Fruit fly (Drosophila melanogaster) whole organism, embryonic: ENCODE results near the gene LysB.

ENCODE experiments used
- Antp ChIP-seq: fragments of 200-800 bp; sonication (Bioruptor generic); optimal IDR thresholded peaks from 3 replicates; lab custom pipeline; 2016; ENCODE audit warnings: missing biosample characterization, missing genetic modification characterization
- Bgb ChIP-seq: fragments of 200-800 bp; sonication (Bioruptor generic); IDR thresholded peaks from 2 replicates; pipeline ENCODE4 v1.3.6; 2022; ENCODE audit warnings: missing biosample characterization, missing genetic modification characterization; ENCODE audit not compliant: partially characterized antibody
- Bteb2 ChIP-seq: fragments of 200-800 bp; sonication (Bioruptor generic); optimal IDR thresholded peaks from 2 replicates; lab custom pipeline; 2016; ENCODE audit warnings: missing biosample characterization, missing genetic modification characterization
- CG11504 ChIP-seq: fragments of 200-800 bp; sonication (Bioruptor generic); optimal IDR thresholded peaks from 3 replicates; lab custom pipeline; 2019; ENCODE audit warnings: missing biosample characterization, mild to moderate bottlenecking, missing genetic modification characterization, moderate library complexity
- CG12659 ChIP-seq: fragments of 200-800 bp; sonication (Bioruptor generic); optimal IDR thresholded peaks from 3 replicates; lab custom pipeline; 2017; ENCODE audit warnings: mild to moderate bottlenecking, missing biosample characterization, missing genetic modification reagents, missing genetic modification characterization
- CG13296 ChIP-seq: fragments of 200-800 bp; sonication (Bioruptor generic); optimal IDR thresholded peaks from 3 replicates; lab custom pipeline; 2018; ENCODE audit warnings: missing biosample characterization, mild to moderate bottlenecking, missing genetic modification characterization
- CG1529 ChIP-seq: fragments of 200-800 bp; sonication (Bioruptor generic); optimal IDR thresholded peaks from 3 replicates; lab custom pipeline; 2018; ENCODE audit warnings: missing biosample characterization, missing genetic modification characterization
- CG15514 ChIP-seq: fragments of 200-800 bp; sonication (Bioruptor generic); optimal IDR thresholded peaks from 3 replicates; lab custom pipeline; 2017; ENCODE audit warnings: missing biosample characterization, missing genetic modification characterization, mild to moderate bottlenecking, moderate library complexity, missing genetic modification reagents
- CG15696 ChIP-seq: fragments of 200-800 bp; sonication (Bioruptor generic); optimal IDR thresholded peaks from 2 replicates; lab custom pipeline; 2019; ENCODE audit warnings: missing biosample characterization, mild to moderate bottlenecking, missing genetic modification characterization, moderate library complexity
- CG16863 ChIP-seq: fragments of 200-800 bp; sonication (Bioruptor generic); optimal IDR thresholded peaks from 3 replicates; lab custom pipeline; 2016; ENCODE audit warnings: missing biosample characterization, missing genetic modification characterization
- CG17385 ChIP-seq: fragments of 200-800 bp; sonication (Bioruptor generic); optimal IDR thresholded peaks from 3 replicates; lab custom pipeline; 2018; ENCODE audit warnings: missing biosample characterization, mild to moderate bottlenecking, missing genetic modification characterization
- CG17912 ChIP-seq: fragments of 200-800 bp; sonication (Bioruptor generic); optimal IDR thresholded peaks from 2 replicates; lab custom pipeline; 2018; ENCODE audit warnings: missing biosample characterization, mild to moderate bottlenecking, missing genetic modification characterization
- CG1792 ChIP-seq: fragments of 200-800 bp; sonication (Bioruptor generic); optimal IDR thresholded peaks from 2 replicates; lab custom pipeline; 2016; ENCODE audit warnings: missing biosample characterization, missing genetic modification characterization
- CG2120 ChIP-seq: fragments of 200-800 bp; sonication (Bioruptor generic); optimal IDR thresholded peaks from 3 replicates; lab custom pipeline; 2016; ENCODE audit warnings: missing biosample characterization, missing genetic modification characterization
- CG7556 ChIP-seq: fragments of 200-800 bp; sonication (Bioruptor generic); optimal IDR thresholded peaks from 2 replicates; lab custom pipeline; 2017; ENCODE audit warnings: missing biosample characterization, mild to moderate bottlenecking, missing genetic modification characterization
- CG7987 ChIP-seq: fragments of 200-800 bp; sonication (Bioruptor generic); optimal IDR thresholded peaks from 2 replicates; lab custom pipeline; 2018; ENCODE audit warnings: missing biosample characterization, mild to moderate bottlenecking, missing genetic modification characterization, moderate library complexity
- CG8290 ChIP-seq, 3 experiments: fragments of 200-800 bp; sonication (Bioruptor generic); optimal IDR thresholded peaks; 2 replicates each; lab custom pipeline; 2016 to 2019; ENCODE audit warnings: missing biosample characterization in 3 of 3, missing genetic modification characterization in 3 of 3, mild to moderate bottlenecking in 2 of 3, moderate library complexity in 1 of 3
- CG8388 ChIP-seq: fragments of 200-800 bp; sonication (Bioruptor generic); optimal IDR thresholded peaks from 2 replicates; lab custom pipeline; 2019; ENCODE audit warnings: missing biosample characterization, mild to moderate bottlenecking, missing genetic modification characterization, moderate library complexity
- CTCF ChIP-seq: fragments of 200-800 bp; sonication (Bioruptor generic); optimal IDR thresholded peaks from 2 replicates; lab custom pipeline; 2017; ENCODE audit warnings: missing biosample characterization, mild to moderate bottlenecking, missing genetic modification characterization, moderate library complexity
- CrebB ChIP-seq: fragments of 200-800 bp; sonication (Bioruptor generic); optimal IDR thresholded peaks from 3 replicates; lab custom pipeline; 2018; ENCODE audit warnings: missing biosample characterization, mild to moderate bottlenecking, missing genetic modification characterization
- Dbx ChIP-seq: fragments of 200-800 bp; sonication (Bioruptor generic); IDR thresholded peaks from 3 replicates; pipeline ENCODE4 v1.3.6; 2022; ENCODE audit warnings: missing biosample characterization, missing genetic modification characterization
- Ets65A ChIP-seq: fragments of 200-800 bp; sonication (Bioruptor generic); peaks from one replicate; lab custom pipeline; 2016; ENCODE audit warnings: missing biosample characterization, missing genetic modification characterization
- H15 ChIP-seq: fragments of 200-800 bp; sonication (Bioruptor generic); IDR thresholded peaks from 3 replicates; pipeline ENCODE4 v1.3.6; 2022; ENCODE audit warnings: missing biosample characterization, missing genetic modification characterization
- Hey ChIP-seq: fragments of 200-800 bp; sonication (Bioruptor generic); optimal IDR thresholded peaks from 3 replicates; lab custom pipeline; 2018; ENCODE audit warnings: missing biosample characterization, mild to moderate bottlenecking, missing genetic modification characterization
- Hr39 ChIP-seq: fragments of >200 bp; optimal IDR thresholded peaks from 2 replicates; lab custom pipeline; 2017
- Hsf ChIP-seq: fragments of 200-800 bp; sonication (Bioruptor generic); optimal IDR thresholded peaks from 3 replicates; lab custom pipeline; 2016; ENCODE audit warnings: missing biosample characterization, missing genetic modification characterization
- Lim3 ChIP-seq: fragments of 200-800 bp; sonication (Bioruptor generic); IDR thresholded peaks from 2 replicates; pipeline ENCODE4 v1.3.6; 2022; ENCODE audit warnings: missing biosample characterization, missing genetic modification characterization
- MESR4 ChIP-seq: fragments of 200-800 bp; sonication (Bioruptor generic); optimal IDR thresholded peaks from 2 replicates; lab custom pipeline; 2018; ENCODE audit warnings: missing biosample characterization, mild to moderate bottlenecking, missing genetic modification characterization, moderate library complexity
- Max ChIP-seq: fragments of 200-800 bp; sonication (Bioruptor generic); optimal IDR thresholded peaks from 2 replicates; lab custom pipeline; 2016; ENCODE audit warnings: missing biosample characterization, mild to moderate bottlenecking, missing genetic modification characterization
- Myb ChIP-seq: fragments of 200-800 bp; sonication (Bioruptor generic); optimal IDR thresholded peaks from 2 replicates; lab custom pipeline; 2016; ENCODE audit warnings: missing biosample characterization, missing genetic modification characterization
- NC2α ChIP-seq: fragments of 200-800 bp; sonication (Bioruptor generic); optimal IDR thresholded peaks from 2 replicates; lab custom pipeline; 2016; ENCODE audit warnings: missing biosample characterization, missing genetic modification characterization
- Sry-β ChIP-seq: fragments of 200-800 bp; sonication (Bioruptor generic); optimal IDR thresholded peaks from 2 replicates; lab custom pipeline; 2018; ENCODE audit warnings: missing biosample characterization, mild to moderate bottlenecking, missing genetic modification characterization, moderate library complexity
- Taf1 ChIP-seq: fragments of 200-800 bp; sonication (Bioruptor generic); IDR thresholded peaks from 2 replicates; pipeline ENCODE4 v1.3.6; 2022; ENCODE audit warnings: missing biosample characterization, missing genetic modification characterization
- Xbp1 ChIP-seq: fragments of 200-800 bp; sonication (Bioruptor generic); optimal IDR thresholded peaks from 3 replicates; lab custom pipeline; 2016; ENCODE audit warnings: missing biosample characterization, mild to moderate bottlenecking, missing genetic modification characterization
- az2 ChIP-seq: fragments of 200-800 bp; sonication (Bioruptor generic); optimal IDR thresholded peaks from 3 replicates; lab custom pipeline; 2016; ENCODE audit warnings: missing biosample characterization, missing genetic modification characterization
- cas ChIP-seq: fragments of 200-800 bp; sonication (Bioruptor generic); IDR thresholded peaks from 2 replicates; pipeline ENCODE4 v1.3.6; 2022; ENCODE audit warnings: missing biosample characterization, missing genetic modification characterization
- caup ChIP-seq: fragments of 200-800 bp; sonication (Bioruptor generic); optimal IDR thresholded peaks from 3 replicates; lab custom pipeline; 2017; ENCODE audit warnings: missing biosample characterization, mild to moderate bottlenecking, missing genetic modification characterization, moderate library complexity; ENCODE audit not compliant: severe bottlenecking
- corto ChIP-seq: fragments of 200-800 bp; sonication (Bioruptor generic); optimal IDR thresholded peaks from 2 replicates; lab custom pipeline; 2016; ENCODE audit warnings: missing biosample characterization, mild to moderate bottlenecking, missing genetic modification characterization, moderate library complexity
- fu2 ChIP-seq: fragments of 200-800 bp; sonication (Bioruptor generic); optimal IDR thresholded peaks from 2 replicates; lab custom pipeline; 2016; ENCODE audit warnings: missing biosample characterization, missing genetic modification characterization
- grau ChIP-seq: fragments of 200-800 bp; optimal IDR thresholded peaks from 3 replicates; lab custom pipeline; 2019; ENCODE audit warnings: missing biosample characterization, mild to moderate bottlenecking, missing genetic modification characterization, moderate library complexity
- grn ChIP-seq: fragments of 200-800 bp; sonication (Bioruptor generic); optimal IDR thresholded peaks from 3 replicates; lab custom pipeline; 2017; ENCODE audit warnings: missing biosample characterization, missing genetic modification characterization
- lov ChIP-seq, 2 experiments: fragments of 200-800 bp in 1 of 2; fragments of >200 bp in 1 of 2; sonication (Bioruptor generic) in 1 of 2; IDR thresholded peaks in 1 of 2; optimal IDR thresholded peaks in 1 of 2; 2 replicates in 1 of 2; 3 replicates in 1 of 2; pipeline versions ENCODE4 v1.3.6 to Lab custom; 2017 to 2022; ENCODE audit warnings: missing biosample characterization in 1 of 2, missing genetic modification characterization in 1 of 2
- p53 ChIP-seq: fragments of 200-800 bp; sonication (Bioruptor generic); optimal IDR thresholded peaks from 2 replicates; lab custom pipeline; 2016; ENCODE audit warnings: missing biosample characterization, missing genetic modification characterization
- pnt ChIP-seq: fragments of 200-800 bp; sonication (Bioruptor generic); optimal IDR thresholded peaks from 3 replicates; lab custom pipeline; 2016; ENCODE audit warnings: missing biosample characterization, missing genetic modification characterization
- run ChIP-seq: fragments of 200-800 bp; sonication (Bioruptor generic); optimal IDR thresholded peaks from 3 replicates; lab custom pipeline; 2018; ENCODE audit warnings: missing biosample characterization, mild to moderate bottlenecking, missing genetic modification characterization
- slbo ChIP-seq: fragments of 200-800 bp; sonication (Bioruptor generic); IDR thresholded peaks from 2 replicates; pipeline ENCODE4 v1.3.6; 2022; ENCODE audit warnings: missing biosample characterization, missing genetic modification characterization
- slp2 ChIP-seq: fragments of 200-800 bp; sonication (Bioruptor generic); optimal IDR thresholded peaks from 2 replicates; lab custom pipeline; 2016; ENCODE audit warnings: missing biosample characterization, missing genetic modification characterization
- tgo ChIP-seq: fragments of 200-800 bp; sonication (Bioruptor generic); IDR thresholded peaks from 3 replicates; pipeline ENCODE4 v1.3.6; 2022; ENCODE audit warnings: missing biosample characterization, missing genetic modification characterization
- ttk ChIP-seq: fragments of 200-800 bp; sonication (Bioruptor generic); IDR thresholded peaks from 2 replicates; pipeline ENCODE4 v2.1.2; 2022; ENCODE audit warnings: missing biosample characterization, missing genetic modification characterization
- tup ChIP-seq: fragments of 200-800 bp; sonication (Bioruptor generic); optimal IDR thresholded peaks from 2 replicates; lab custom pipeline; 2016; ENCODE audit warnings: missing biosample characterization, mild to moderate bottlenecking, missing genetic modification characterization, moderate library complexity
- vnd ChIP-seq: fragments of 200-800 bp; sonication (Bioruptor generic); IDR thresholded peaks from 3 replicates; pipeline ENCODE4 v1.3.6; 2022; ENCODE audit warnings: missing biosample characterization, missing genetic modification characterization; ENCODE audit not compliant: partially characterized antibody

The LysB gene

dm6 chr3L:1183467-1183866, 23.7 kb upstream of the LysB start:
- TF ChIP-seq CG16863 (GFP tag; lab: Kevin White, UChicago) (no peak), lov (optimal IDR thresholded peaks at IDR 0.05; lab: Kevin White, UChicago) (no peak), lov (GFP tag; IDR thresholded peaks at IDR 0.05; lab: Robert Waterston, UW) (no peak), tup (GFP tag; lab: Kevin White, UChicago) (no peak), Lim3 (GFP tag; lab: Robert Waterston, UW) (no peak), caup (GFP tag; lab: Kevin White, UChicago) (no peak), Hsf (GFP tag; lab: Kevin White, UChicago) (no peak), Bteb2 (GFP tag; lab: Kevin White, UChicago) (no peak), CG8290 (GFP tag; optimal IDR thresholded peaks at IDR 0.05; lab: Kevin White, UChicago) (no peak), CG8290 (tag; optimal IDR thresholded peaks at IDR 0.05; lab: Kevin White, UChicago) (peak in 1 of 2 experiments; percentile 60), CG11504 (peak; percentile 27), CG8388 (GFP tag; lab: Kevin White, UChicago) (no peak), CG2120 (GFP tag; lab: Kevin White, UChicago) (peak; percentile 56), CG1792 (GFP tag; lab: Kevin White, UChicago) (no peak), NC2α (no peak), Hr39 (lab: Kevin White, UChicago) (no peak), Myb (GFP tag; lab: Kevin White, UChicago) (no peak), corto (no peak), tgo (GFP tag; lab: Robert Waterston, UW) (peak; percentile 22; the same call in 1 of the 3 replicates), CG17385 (GFP tag; lab: Kevin White, UChicago) (no peak), az2 (no peak), Hey (no peak), Sry-β (no peak), CG15696 (tag; lab: Kevin White, UChicago) (no peak), run (tag; lab: Kevin White, UChicago) (no peak), Max (GFP tag; lab: Kevin White, UChicago) (no peak), grau (no peak), CG13296 (GFP tag; lab: Kevin White, UChicago) (peak; percentile 19), CG12659 (GFP tag; lab: Kevin White, UChicago) (no peak), CrebB (no peak), Taf1 (GFP tag; lab: Robert Waterston, UW) (peak; percentile 33; the same call in 1 of the 2 replicates), slp2 (GFP tag; lab: Kevin White, UChicago) (no peak), cas (GFP tag; lab: Robert Waterston, UW) (no peak), CG7987 (GFP tag; lab: Kevin White, UChicago) (no peak), grn (no peak), fu2 (GFP tag; lab: Kevin White, UChicago) (no peak), CG7556 (GFP tag; lab: Kevin White, UChicago) (peak; percentile 24), CG17912 (no peak), vnd (no peak), Dbx (GFP tag; lab: Robert Waterston, UW) (peak; percentile 60; the same call in 1 of the 3 replicates), H15 (no peak), Xbp1 (GFP tag; lab: Kevin White, UChicago) (no peak), CTCF (GFP tag; lab: Kevin White, UChicago) (no peak), CG1529 (GFP tag; lab: Kevin White, UChicago) (no peak), p53 (GFP tag; lab: Kevin White, UChicago) (no peak), CG15514 (GFP tag; lab: Kevin White, UChicago) (no peak), MESR4 (GFP tag; lab: Kevin White, UChicago) (no peak), slbo (GFP tag; lab: Robert Waterston, UW) (peak; percentile 58), ttk (0 out of 2 replicates have a peak, but pooled peaks have one; percentile 21), Antp (GFP tag; lab: Kevin White, UChicago) (peak; percentile 5), Ets65A (GFP tag; lab: Kevin White, UChicago) (peak; percentile 87), pnt (no peak), Bgb (GFP tag; lab: Robert Waterston, UW) (no peak)
